Worm (Caenorhabditis elegans) whole organism, L1 larva: ENCODE data around the gene osm-8.

ENCODE experiments used
- C34B4.2 ChIP-seq: sonication (generic microtip); optimal IDR thresholded peaks from 2 replicates; lab custom pipeline; 2017; ENCODE audit warnings: mild to moderate bottlenecking, missing genetic modification characterization, missing compliant biosample characterization
- aha-1 ChIP-seq: fragments of 150-350 bp; optimal IDR thresholded peaks from 2 replicates; lab custom pipeline; 2014; ENCODE audit warnings: missing biosample characterization, missing genetic modification characterization
- blmp-1 ChIP-seq: fragments of 150-350 bp; optimal IDR thresholded peaks from 2 replicates; lab custom pipeline; 2014; ENCODE audit warnings: missing biosample characterization, missing genetic modification characterization
- ceh-63 ChIP-seq: fragments of 200-800 bp; sonication (Bioruptor generic); optimal IDR thresholded peaks from 2 replicates; lab custom pipeline; 2018; ENCODE audit warnings: mild to moderate bottlenecking, missing genetic modification characterization, missing compliant biosample characterization
- ceh-90 ChIP-seq: sonication (generic microtip); optimal IDR thresholded peaks from 2 replicates; lab custom pipeline; 2016; ENCODE audit warnings: missing genetic modification characterization, missing compliant biosample characterization
- ces-1 ChIP-seq: fragments of 150-350 bp; optimal IDR thresholded peaks from 2 replicates; lab custom pipeline; 2014; ENCODE audit warnings: missing biosample characterization, missing genetic modification reagents, missing genetic modification characterization
- dsc-1 ChIP-seq: sonication (generic microtip); optimal IDR thresholded peaks from 2 replicates; lab custom pipeline; 2016; ENCODE audit warnings: mild to moderate bottlenecking, missing genetic modification characterization, missing compliant biosample characterization
- egl-13 ChIP-seq: sonication (generic microtip); optimal IDR thresholded peaks from 2 replicates; lab custom pipeline; 2016; ENCODE audit warnings: missing genotype, missing genetic modification reagents, missing genetic modification characterization, missing compliant biosample characterization
- ets-5 ChIP-seq: fragments of 200-800 bp; sonication (Bioruptor generic); IDR thresholded peaks from 2 replicates; pipeline ENCODE4 v1.3.6; 2022; ENCODE audit warnings: missing genetic modification characterization, missing compliant biosample characterization
- fkh-10 ChIP-seq: sonication (generic microtip); optimal IDR thresholded peaks from 2 replicates; lab custom pipeline; 2017; ENCODE audit warnings: missing biosample characterization, missing genetic modification reagents, missing genetic modification characterization
- grh-1 ChIP-seq: fragments of 200-800 bp; sonication (Bioruptor generic); IDR thresholded peaks from 2 replicates; pipeline ENCODE4 v1.3.6; 2022; ENCODE audit warnings: missing genetic modification reagents, missing genetic modification characterization, missing compliant biosample characterization
- isw-1 ChIP-seq: fragments of 200-800 bp; sonication (Bioruptor generic); IDR thresholded peaks from 2 replicates; pipeline ENCODE4 v1.3.6; 2022; ENCODE audit warnings: missing genetic modification characterization, missing compliant biosample characterization
- lin-13 ChIP-seq: fragments of 150-350 bp; optimal IDR thresholded peaks from 2 replicates; lab custom pipeline; 2014; ENCODE audit warnings: missing biosample characterization, missing genetic modification reagents, missing genetic modification characterization
- lin-14 ChIP-seq: fragments of 200-800 bp; sonication (Bioruptor generic); optimal IDR thresholded peaks from 2 replicates; lab custom pipeline; 2018; ENCODE audit warnings: mild to moderate bottlenecking, missing genetic modification characterization, moderate library complexity, missing compliant biosample characterization
- lin-39 ChIP-seq: fragments of 150-350 bp; optimal IDR thresholded peaks from 2 replicates; lab custom pipeline; 2014; ENCODE audit warnings: missing biosample characterization, missing genetic modification reagents, missing genetic modification characterization
- lir-3 ChIP-seq: sonication (generic microtip); optimal IDR thresholded peaks from 2 replicates; lab custom pipeline; 2016; ENCODE audit warnings: mild to moderate bottlenecking, missing genetic modification characterization, moderate library complexity, missing compliant biosample characterization; ENCODE audit not compliant: poor library complexity
- lsy-2 ChIP-seq, 2 experiments: fragments of 150-350 bp; optimal IDR thresholded peaks; 2 replicates each; lab custom pipeline; 2014; ENCODE audit warnings: missing biosample characterization in 2 of 2, missing genetic modification characterization in 2 of 2
- mab-9 ChIP-seq: fragments of 200-800 bp; sonication (Bioruptor generic); IDR thresholded peaks from 2 replicates; pipeline ENCODE4 v1.3.6; 2022; ENCODE audit warnings: missing genetic modification reagents, missing genetic modification characterization, missing compliant biosample characterization
- mdl-1 ChIP-seq, 2 experiments: fragments of 150-350 bp; optimal IDR thresholded peaks; 2 replicates each; lab custom pipeline; 2014 to 2017; ENCODE audit warnings: missing biosample characterization in 2 of 2, missing genetic modification characterization in 2 of 2, inconsistent platforms in 1 of 2
- mef-2 ChIP-seq: fragments of 150-350 bp; optimal IDR thresholded peaks from 2 replicates; lab custom pipeline; 2014; ENCODE audit warnings: missing biosample characterization, missing genetic modification characterization
- nhr-19 ChIP-seq: fragments of 200-800 bp; sonication (Bioruptor generic); conservative IDR thresholded peaks from 2 replicates; pipeline ENCODE4 v1.3.6; 2022; ENCODE audit warnings: missing genetic modification characterization, missing compliant biosample characterization
- nhr-71 ChIP-seq: sonication (generic microtip); optimal IDR thresholded peaks from 2 replicates; lab custom pipeline; 2016; ENCODE audit warnings: mild to moderate bottlenecking, missing genetic modification characterization, moderate library complexity, missing compliant biosample characterization
- nhr-76 ChIP-seq: sonication (generic microtip); optimal IDR thresholded peaks from 2 replicates; lab custom pipeline; 2017; ENCODE audit warnings: missing biosample characterization, missing genetic modification characterization
- nhr-84 ChIP-seq: sonication (generic microtip); optimal IDR thresholded peaks from 2 replicates; lab custom pipeline; 2017; ENCODE audit warnings: missing biosample characterization, missing genetic modification characterization
- nhr-85 ChIP-seq: sonication (generic microtip); peaks from one replicate; lab custom pipeline; 2016; ENCODE audit warnings: missing genetic modification characterization, inconsistent platforms, missing compliant biosample characterization
- pag-3 ChIP-seq: sonication (generic microtip); optimal IDR thresholded peaks from 2 replicates; lab custom pipeline; 2017; ENCODE audit warnings: missing genetic modification characterization, mild to moderate bottlenecking, missing compliant biosample characterization, antibody characterized with exemption, borderline replicate concordance; ENCODE audit not compliant: insufficient read depth
- rnt-1 ChIP-seq: sonication (generic microtip); optimal IDR thresholded peaks from 2 replicates; lab custom pipeline; 2016; ENCODE audit warnings: mild to moderate bottlenecking, missing genetic modification characterization, moderate library complexity, missing compliant biosample characterization
- snpc-4 ChIP-seq: fragments of 150-350 bp; optimal IDR thresholded peaks from 2 replicates; lab custom pipeline; 2014; ENCODE audit warnings: missing biosample characterization, missing genetic modification characterization
- snu-23 ChIP-seq: sonication (generic microtip); optimal IDR thresholded peaks from 2 replicates; lab custom pipeline; 2016; ENCODE audit warnings: missing genetic modification characterization, missing compliant biosample characterization
- sup-37 ChIP-seq: fragments of 200-800 bp; sonication (Bioruptor generic); optimal IDR thresholded peaks from 2 replicates; lab custom pipeline; 2018; ENCODE audit warnings: mild to moderate bottlenecking, missing genetic modification characterization, missing compliant biosample characterization
- tbx-2 ChIP-seq: sonication (generic microtip); optimal IDR thresholded peaks from 2 replicates; lab custom pipeline; 2016; ENCODE audit warnings: missing genetic modification characterization, missing compliant biosample characterization
- unc-62 ChIP-seq: fragments of 150-350 bp; optimal IDR thresholded peaks from 2 replicates; lab custom pipeline; 2014; ENCODE audit warnings: missing biosample characterization, missing genetic modification reagents, missing genetic modification characterization
- unc-98 ChIP-seq: fragments of 200-800 bp; sonication (Bioruptor generic); IDR thresholded peaks from 2 replicates; pipeline ENCODE4 v1.3.6; 2022; ENCODE audit warnings: missing genetic modification characterization, missing compliant biosample characterization
- vab-15 ChIP-seq: sonication (generic microtip); optimal IDR thresholded peaks from 2 replicates; lab custom pipeline; 2017; ENCODE audit warnings: missing genotype, mild to moderate bottlenecking, missing genetic modification characterization, missing compliant biosample characterization
- xbp-1 ChIP-seq: sonication (generic microtip); optimal IDR thresholded peaks from 2 replicates; lab custom pipeline; 2016; ENCODE audit warnings: missing genetic modification characterization, missing compliant biosample characterization
- zag-1 ChIP-seq: fragments of 150-350 bp; optimal IDR thresholded peaks from 2 replicates; lab custom pipeline; 2014; ENCODE audit warnings: missing biosample characterization, missing genetic modification characterization
- ztf-11 ChIP-seq, 2 experiments: sonication (generic microtip); optimal IDR thresholded peaks; 2 replicates each; lab custom pipeline; 2016 to 2017; ENCODE audit warnings: missing genetic modification characterization in 2 of 2, missing biosample characterization in 1 of 2, missing compliant biosample characterization in 1 of 2
- ztf-4 ChIP-seq: fragments of 150-350 bp; optimal IDR thresholded peaks from 2 replicates; lab custom pipeline; 2014; ENCODE audit warnings: missing biosample characterization, missing genetic modification characterization

Gene osm-8

ce11 chrII:7570820-7571219 is 34.4 kb downstream of the osm-8 start:
- no peak for TF ChIP-seq nhr-76 (tag; lab: Kevin White, UChicago)
- TF ChIP-seq C34B4.2 = no peak
- TF ChIP-seq snu-23 (GFP tag; lab: Kevin White, UChicago) = no peak
- peak; percentile 8 for TF ChIP-seq lin-14 (GFP tag; lab: Kevin White, UChicago)

ce11 chrII:7570305-7570704 is 34.9 kb downstream of the osm-8 start, which contains the start of gene F35D2.3:
Gene F35D2.3, plus strand, starts transcription at chrII:7570605.
- TF ChIP-seq lin-13 (GFP tag; lab: Kevin White, UChicago) (no peak), ces-1 (GFP tag; lab: Kevin White, UChicago) (no peak), C34B4.2 (no peak), sup-37 (GFP tag; lab: Kevin White, UChicago) (no peak), lsy-2 (tag; optimal IDR thresholded peaks at IDR 0.05; lab: Kevin White, UChicago) (no peak), dsc-1 (no peak), rnt-1 (tag; lab: Kevin White, UChicago) (no peak)

ce11 chrII:7562616-7563015 is 42.6 kb downstream of the osm-8 start:
- TF ChIP-seq ztf-4 = no peak
- TF ChIP-seq blmp-1 (tag; lab: Kevin White, UChicago) = peak; percentile 56
- TF ChIP-seq, all 84 proteins: peak for 1

ce11 chrII:7561494-7561893 is 43.7 kb downstream of the osm-8 start, which contains the start of the genes ZK1290.11 and ZK1290.1:
Gene ZK1290.11, minus strand, starts transcription at chrII:7561594.
Gene ZK1290.1, plus strand, starts transcription at chrII:7561764.
- TF ChIP-seq nhr-19 (GFP tag; lab: Robert Waterston, UW) (no peak), isw-1 (GFP tag; lab: Robert Waterston, UW) (no peak), zag-1 (tag; lab: Kevin White, UChicago) (no peak), ztf-11 (tag; optimal IDR thresholded peaks at IDR 0.05; lab: Kevin White, UChicago) (no peak), unc-98 (GFP tag; lab: Robert Waterston, UW) (no peak)

ce11 chrII:7560844-7561243 is 44.4 kb downstream of the osm-8 start:
- TF ChIP-seq grh-1 (no peak), lin-39 (tag; lab: Kevin White, UChicago) (no peak), ceh-90 (tag; lab: Kevin White, UChicago) (no peak), nhr-19 (GFP tag; lab: Robert Waterston, UW) (no peak), mab-9 (GFP tag; lab: Robert Waterston, UW) (no peak), dsc-1 (no peak), lir-3 (tag; lab: Kevin White, UChicago) (no peak), pag-3 (tag; lab: Kevin White, UChicago) (no peak), lsy-2 (tag; optimal IDR thresholded peaks at IDR 0.05; lab: Kevin White, UChicago) (no peak), mdl-1 (tag; optimal IDR thresholded peaks at IDR 0.05; lab: Kevin White, UChicago) (no peak), vab-15 (tag; lab: Kevin White, UChicago) (no peak), ceh-63 (GFP tag; lab: Kevin White, UChicago) (no peak), ces-1 (GFP tag; lab: Kevin White, UChicago) (no peak)

- TF ChIP-seq xbp-1 (no peak), nhr-71 (tag; lab: Kevin White, UChicago) (no peak), nhr-84 (no peak), pag-3 (tag; lab: Kevin White, UChicago) (no peak), nhr-85 (tag; lab: Kevin White, UChicago) (no peak), fkh-10 (peak; percentile 88), tbx-2 (no peak), ets-5 (no peak), rnt-1 (tag; lab: Kevin White, UChicago) (no peak), unc-62 (no peak), snu-23 (GFP tag; lab: Kevin White, UChicago) (no peak), mef-2 (no peak), lin-14 (GFP tag; lab: Kevin White, UChicago) (peak; percentile 43), ceh-63 (GFP tag; lab: Kevin White, UChicago) (no peak), aha-1 (tag; lab: Kevin White, UChicago) (no peak), snpc-4 (tag; lab: Kevin White, UChicago) (no peak), egl-13 (no peak)
- TF ChIP-seq, all 84 proteins: peak for 2
These were observed 46.3 kb downstream of the osm-8 start for ce11 chrII:7558864-7559263.
